Worm (Caenorhabditis elegans): ENCODE measurements around the gene atic-1.

- no peak for TF ChIP-seq klf-2 (GFP tag; conservative IDR thresholded peaks at IDR 0.05)
- no peak for TF ChIP-seq flt-1 (GFP tag; IDR thresholded peaks at IDR 0.05)
- TF ChIP-seq ztf-29 (GFP tag; IDR thresholded peaks at IDR 0.05), result no peak
These were observed 57.0 kb downstream of the atic-1 start, which contains the start of gene F20D12.7 for ce11 chrIV:7938834-7939233.

Measured in whole organism, midembryonic.